Fruit fly (Drosophila melanogaster) whole organism, embryonic: Measurements from ENCODE around the gene inc.

Source experiments
- Abd-B ChIP-seq: fragments of 200-800 bp; sonication (Bioruptor generic); optimal IDR thresholded peaks from 2 replicates; lab custom pipeline; 2018; ENCODE audit warnings: missing biosample characterization, mild to moderate bottlenecking, missing genetic modification characterization, moderate library complexity
- CG10267 ChIP-seq: fragments of 200-800 bp; sonication (Bioruptor generic); optimal IDR thresholded peaks from 2 replicates; lab custom pipeline; 2018; ENCODE audit warnings: missing biosample characterization, mild to moderate bottlenecking, missing genetic modification characterization, moderate library complexity
- CG14441 ChIP-seq: fragments of 200-800 bp; sonication (Bioruptor generic); IDR thresholded peaks from 2 replicates; pipeline ENCODE4 v1.3.6; 2022; ENCODE audit warnings: missing biosample characterization, missing genetic modification characterization
- CG14860 ChIP-seq: fragments of 200-800 bp; sonication (Bioruptor generic); IDR thresholded peaks from 3 replicates; pipeline ENCODE4 v1.3.6; 2022; ENCODE audit warnings: missing biosample characterization, missing genetic modification characterization; ENCODE audit not compliant: partially characterized antibody
- CG31441 ChIP-seq: fragments of 200-800 bp; sonication (Bioruptor generic); IDR thresholded peaks from 2 replicates; pipeline ENCODE4 v1.3.6; 2022; ENCODE audit warnings: missing biosample characterization, missing genetic modification characterization
- CG33557 ChIP-seq: fragments of 200-800 bp; sonication (Bioruptor generic); optimal IDR thresholded peaks from 2 replicates; lab custom pipeline; 2019; ENCODE audit warnings: missing biosample characterization, mild to moderate bottlenecking, missing genetic modification characterization, moderate library complexity
- CG4707 ChIP-seq: fragments of 200-800 bp; sonication (Bioruptor generic); optimal IDR thresholded peaks from 2 replicates; lab custom pipeline; 2018; ENCODE audit warnings: missing biosample characterization, mild to moderate bottlenecking, missing genetic modification characterization, moderate library complexity
- CG6254 ChIP-seq: fragments of 200-800 bp; sonication (Bioruptor generic); optimal IDR thresholded peaks from 3 replicates; lab custom pipeline; 2017; ENCODE audit warnings: mild to moderate bottlenecking, missing biosample characterization, missing genetic modification reagents, missing genetic modification characterization
- Gsc ChIP-seq: fragments of 200-800 bp; sonication (Bioruptor generic); IDR thresholded peaks from 2 replicates; pipeline ENCODE4 v1.3.6; 2022; ENCODE audit warnings: missing biosample characterization, missing genetic modification characterization
- H2.0 ChIP-seq: fragments of 200-800 bp; sonication (Bioruptor generic); IDR thresholded peaks from 2 replicates; pipeline ENCODE4 v1.3.6; 2022; ENCODE audit warnings: missing biosample characterization, missing genetic modification characterization
- insv ChIP-seq, 2 experiments: fragments of 200-800 bp; sonication (Bioruptor generic); optimal IDR thresholded peaks; 3 replicates each; lab custom pipeline; 2016 to 2018; ENCODE audit warnings: missing biosample characterization in 2 of 2, missing genetic modification characterization in 2 of 2
- tna ChIP-seq: fragments of 200-800 bp; sonication (Bioruptor generic); IDR thresholded peaks from 2 replicates; pipeline ENCODE4 v1.3.6; 2022; ENCODE audit warnings: missing biosample characterization, missing genetic modification characterization; ENCODE audit not compliant: partially characterized antibody
- wek ChIP-seq: fragments of 200-800 bp; sonication (Bioruptor generic); optimal IDR thresholded peaks from 3 replicates; lab custom pipeline; 2018; ENCODE audit warnings: missing biosample characterization, mild to moderate bottlenecking, missing genetic modification characterization, moderate library complexity

DNA sequence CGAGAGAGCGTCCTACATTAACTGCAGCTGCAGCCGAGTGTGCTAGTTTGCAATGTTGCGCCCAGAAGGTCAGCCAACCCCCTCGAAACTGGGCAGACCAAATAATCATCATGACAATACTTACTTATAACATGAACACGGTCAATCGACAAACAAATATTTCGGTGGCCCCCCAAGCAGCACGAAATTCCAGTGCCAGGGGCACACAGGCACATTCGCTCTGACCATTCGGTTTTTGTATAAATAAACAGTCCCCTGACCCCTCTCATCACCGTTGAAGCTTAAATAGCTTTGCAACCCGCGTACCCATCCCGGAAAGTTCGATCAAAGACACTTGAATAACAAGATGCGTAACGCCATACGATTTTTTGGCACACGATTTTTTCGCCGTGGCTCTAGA lies 30.6 kb downstream of the inc start:
- no peak for TF ChIP-seq CG14860 (GFP tag; lab: Robert Waterston, UW)
- TF ChIP-seq wek, result no peak
- no peak for TF ChIP-seq CG33557 (GFP tag; lab: Kevin White, UChicago)
- no peak for TF ChIP-seq CG14441
- TF ChIP-seq insv (GFP tag; optimal IDR thresholded peaks at IDR 0.05; lab: Kevin White, UChicago), result no peak
- TF ChIP-seq CG31441, result no peak
- no peak for TF ChIP-seq Abd-B (GFP tag; lab: Kevin White, UChicago)
- TF ChIP-seq Gsc (GFP tag; lab: Robert Waterston, UW), result no peak
- TF ChIP-seq tna (GFP tag; lab: Robert Waterston, UW), result no peak
- TF ChIP-seq CG10267, result no peak
- TF ChIP-seq CG6254, result no peak
- no peak for TF ChIP-seq CG4707 (GFP tag; lab: Kevin White, UChicago)
- no peak for TF ChIP-seq H2.0 (GFP tag; lab: Robert Waterston, UW)
